Fruit fly (Drosophila melanogaster) whole organism, embryonic: ENCODE measurements around the gene Mlp84B.

Experiments
- B-H1 ChIP-seq: fragments of 200-800 bp; sonication (Bioruptor generic); IDR thresholded peaks from 3 replicates; pipeline ENCODE4 v1.3.6; 2022; ENCODE audit warnings: missing biosample characterization, missing genetic modification characterization
- B-H2 ChIP-seq: fragments of 200-800 bp; sonication (Bioruptor generic); optimal IDR thresholded peaks from 2 replicates; lab custom pipeline; 2018; ENCODE audit warnings: missing biosample characterization, mild to moderate bottlenecking, missing genetic modification characterization
- C15 ChIP-seq: fragments of 200-800 bp; sonication (Bioruptor generic); IDR thresholded peaks from 3 replicates; pipeline ENCODE4 v1.3.6; 2022; ENCODE audit warnings: missing biosample characterization, missing genetic modification characterization
- CG10209 ChIP-seq: fragments of 200-800 bp; sonication (Bioruptor generic); optimal IDR thresholded peaks from 3 replicates; lab custom pipeline; 2017; ENCODE audit warnings: missing biosample characterization, mild to moderate bottlenecking, missing genetic modification characterization, missing genetic modification reagents
- CG10979 ChIP-seq: fragments of 200-800 bp; sonication (Bioruptor generic); optimal IDR thresholded peaks from 2 replicates; lab custom pipeline; 2018; ENCODE audit warnings: missing biosample characterization, mild to moderate bottlenecking, missing genetic modification characterization, moderate library complexity
- CG12391 ChIP-seq: fragments of 200-800 bp; sonication (Bioruptor generic); optimal IDR thresholded peaks from 3 replicates; lab custom pipeline; 2018; ENCODE audit warnings: missing biosample characterization, mild to moderate bottlenecking, missing genetic modification characterization, moderate library complexity
- CG12942 ChIP-seq: fragments of 200-800 bp; sonication (Bioruptor generic); optimal IDR thresholded peaks from 3 replicates; lab custom pipeline; 2016; ENCODE audit warnings: missing biosample characterization, missing genetic modification characterization
- CG13296 ChIP-seq: fragments of 200-800 bp; sonication (Bioruptor generic); optimal IDR thresholded peaks from 3 replicates; lab custom pipeline; 2018; ENCODE audit warnings: missing biosample characterization, mild to moderate bottlenecking, missing genetic modification characterization
- CG15269 ChIP-seq: fragments of 200-800 bp; sonication (Bioruptor generic); optimal IDR thresholded peaks from 2 replicates; lab custom pipeline; 2018; ENCODE audit warnings: missing biosample characterization, mild to moderate bottlenecking, missing genetic modification characterization, moderate library complexity
- CG1529 ChIP-seq: fragments of 200-800 bp; sonication (Bioruptor generic); optimal IDR thresholded peaks from 3 replicates; lab custom pipeline; 2018; ENCODE audit warnings: missing biosample characterization, missing genetic modification characterization
- CG16779 ChIP-seq: fragments of 200-800 bp; sonication (Bioruptor generic); IDR thresholded peaks from 2 replicates; pipeline ENCODE4 v1.3.6; 2022; ENCODE audit warnings: missing biosample characterization, missing genetic modification characterization
- CG16815 ChIP-seq: fragments of 200-800 bp; sonication (Bioruptor generic); optimal IDR thresholded peaks from 3 replicates; lab custom pipeline; 2017; ENCODE audit warnings: missing biosample characterization, mild to moderate bottlenecking, missing genetic modification characterization
- CG18764 ChIP-seq: fragments of 200-800 bp; sonication (Bioruptor generic); optimal IDR thresholded peaks from 3 replicates; lab custom pipeline; 2016; ENCODE audit warnings: missing biosample characterization, missing genetic modification characterization
- CG3407 ChIP-seq: fragments of 200-800 bp; sonication (Bioruptor generic); optimal IDR thresholded peaks from 2 replicates; lab custom pipeline; 2018; ENCODE audit warnings: missing biosample characterization, mild to moderate bottlenecking, missing genetic modification characterization
- CG4820 ChIP-seq: fragments of 200-800 bp; sonication (Bioruptor generic); optimal IDR thresholded peaks from 3 replicates; lab custom pipeline; 2016; ENCODE audit warnings: missing biosample characterization, missing genetic modification characterization
- CG5245 ChIP-seq: fragments of 200-800 bp; sonication (Bioruptor generic); optimal IDR thresholded peaks from 3 replicates; lab custom pipeline; 2016; ENCODE audit warnings: missing biosample characterization, missing genetic modification characterization
- CG6654 ChIP-seq: fragments of 200-800 bp; sonication (Bioruptor generic); optimal IDR thresholded peaks from 2 replicates; lab custom pipeline; 2017; ENCODE audit warnings: missing biosample characterization, mild to moderate bottlenecking, missing genetic modification characterization
- CG6854 ChIP-seq: fragments of 200-800 bp; sonication (Bioruptor generic); optimal IDR thresholded peaks from 3 replicates; lab custom pipeline; 2017; ENCODE audit warnings: missing biosample characterization, mild to moderate bottlenecking, missing genetic modification characterization
- CG7271 ChIP-seq: fragments of 200-800 bp; sonication (Bioruptor generic); optimal IDR thresholded peaks from 2 replicates; lab custom pipeline; 2018; ENCODE audit warnings: missing biosample characterization, mild to moderate bottlenecking, missing genetic modification characterization, moderate library complexity
- CG8359 ChIP-seq: fragments of 200-800 bp; sonication (Bioruptor generic); optimal IDR thresholded peaks from 2 replicates; lab custom pipeline; 2017; ENCODE audit warnings: missing biosample characterization, mild to moderate bottlenecking, missing genetic modification characterization, borderline replicate concordance
- CG8478 ChIP-seq: fragments of >200 bp; optimal IDR thresholded peaks from 2 replicates; lab custom pipeline; 2018
- CG8765 ChIP-seq: fragments of 200-800 bp; sonication (Bioruptor generic); IDR thresholded peaks from 2 replicates; pipeline ENCODE4 v1.3.6; 2022; ENCODE audit warnings: missing biosample characterization, missing genetic modification characterization
- CTCF ChIP-seq: fragments of 200-800 bp; sonication (Bioruptor generic); optimal IDR thresholded peaks from 2 replicates; lab custom pipeline; 2017; ENCODE audit warnings: missing biosample characterization, mild to moderate bottlenecking, missing genetic modification characterization, moderate library complexity
- CrebB ChIP-seq: fragments of 200-800 bp; sonication (Bioruptor generic); optimal IDR thresholded peaks from 3 replicates; lab custom pipeline; 2018; ENCODE audit warnings: missing biosample characterization, mild to moderate bottlenecking, missing genetic modification characterization
- Deaf1 ChIP-seq: fragments of 200-800 bp; optimal IDR thresholded peaks from 3 replicates; lab custom pipeline; 2019; ENCODE audit warnings: missing biosample characterization, mild to moderate bottlenecking, missing genetic modification characterization, moderate library complexity
- Dll ChIP-seq: fragments of 200-800 bp; sonication (Bioruptor generic); IDR thresholded peaks from 4 replicates; pipeline ENCODE4 v1.3.6; 2022; ENCODE audit warnings: missing biosample characterization, missing genetic modification characterization; ENCODE audit not compliant: partially characterized antibody
- Doc3 ChIP-seq: fragments of 200-800 bp; sonication (Bioruptor generic); IDR thresholded peaks from 3 replicates; pipeline ENCODE4 v1.3.6; 2022; ENCODE audit warnings: missing biosample characterization, missing genetic modification characterization; ENCODE audit not compliant: partially characterized antibody
- HLH3B ChIP-seq: fragments of 200-800 bp; sonication (Bioruptor generic); IDR thresholded peaks from 2 replicates; pipeline ENCODE4 v1.3.6; 2022; ENCODE audit warnings: missing biosample characterization, missing genetic modification characterization
- HmgZ ChIP-seq: fragments of 200-800 bp; sonication (Bioruptor generic); optimal IDR thresholded peaks from 2 replicates; lab custom pipeline; 2018; ENCODE audit warnings: missing biosample characterization, mild to moderate bottlenecking, missing genetic modification characterization
- Hmx ChIP-seq: fragments of 200-800 bp; sonication (Bioruptor generic); optimal IDR thresholded peaks from 2 replicates; lab custom pipeline; 2016; ENCODE audit warnings: missing biosample characterization, missing genetic modification characterization
- MBD-R2 ChIP-seq: fragments of 200-800 bp; sonication (Bioruptor generic); IDR thresholded peaks from 2 replicates; pipeline ENCODE4 v1.3.6; 2022; ENCODE audit warnings: missing biosample characterization, missing genetic modification characterization
- Myb ChIP-seq: fragments of 200-800 bp; sonication (Bioruptor generic); optimal IDR thresholded peaks from 2 replicates; lab custom pipeline; 2016; ENCODE audit warnings: missing biosample characterization, missing genetic modification characterization
- NFAT ChIP-seq: fragments of 200-800 bp; sonication (Bioruptor generic); IDR thresholded peaks from 2 replicates; pipeline ENCODE4 v1.3.6; 2022; ENCODE audit warnings: missing biosample characterization, missing genetic modification characterization
- Oli ChIP-seq: fragments of 200-800 bp; sonication (Bioruptor generic); optimal IDR thresholded peaks from 2 replicates; lab custom pipeline; 2018; ENCODE audit warnings: missing biosample characterization, mild to moderate bottlenecking, missing genetic modification characterization, moderate library complexity
- Scr ChIP-seq: fragments of 200-800 bp; sonication (Bioruptor generic); IDR thresholded peaks from 2 replicates; pipeline ENCODE4 v1.3.6; 2022; ENCODE audit warnings: missing biosample characterization, missing genetic modification characterization; ENCODE audit not compliant: partially characterized antibody
- Usf ChIP-seq: fragments of 200-800 bp; sonication (Bioruptor generic); optimal IDR thresholded peaks from 2 replicates; lab custom pipeline; 2017; ENCODE audit warnings: missing genotype, missing biosample characterization, missing genetic modification characterization
- ac ChIP-seq: fragments of 200-800 bp; sonication (Bioruptor generic); optimal IDR thresholded peaks from 3 replicates; lab custom pipeline; 2017; ENCODE audit warnings: missing biosample characterization, mild to moderate bottlenecking, missing genetic modification characterization
- ase ChIP-seq: fragments of 200-800 bp; sonication (Bioruptor generic); IDR thresholded peaks from 3 replicates; pipeline ENCODE4 v1.3.6; 2022; ENCODE audit warnings: missing biosample characterization, missing genetic modification characterization
- ash1 ChIP-seq: fragments of 200-800 bp; sonication (Bioruptor generic); optimal IDR thresholded peaks from 2 replicates; lab custom pipeline; 2018; ENCODE audit warnings: missing biosample characterization, mild to moderate bottlenecking, missing genetic modification characterization
- gfzf ChIP-seq: fragments of 200-800 bp; sonication (Bioruptor generic); optimal IDR thresholded peaks from 2 replicates; lab custom pipeline; 2016; ENCODE audit warnings: missing biosample characterization, mild to moderate bottlenecking, missing genetic modification characterization, moderate library complexity
- hb ChIP-seq: fragments of 200-800 bp; sonication (Bioruptor generic); IDR thresholded peaks from 3 replicates; pipeline ENCODE4 v1.3.6; 2022; ENCODE audit warnings: missing biosample characterization, missing genetic modification characterization; ENCODE audit not compliant: partially characterized antibody
- ind ChIP-seq: fragments of 200-800 bp; sonication (Bioruptor generic); optimal IDR thresholded peaks from 3 replicates; lab custom pipeline; 2016; ENCODE audit warnings: missing biosample characterization, missing genetic modification characterization
- insv ChIP-seq, 2 experiments: fragments of 200-800 bp; sonication (Bioruptor generic); optimal IDR thresholded peaks; 3 replicates each; lab custom pipeline; 2016 to 2018; ENCODE audit warnings: missing biosample characterization in 2 of 2, missing genetic modification characterization in 2 of 2
- knrl ChIP-seq: fragments of 200-800 bp; sonication (Bioruptor generic); IDR thresholded peaks from 3 replicates; pipeline ENCODE4 v1.3.6; 2022; ENCODE audit warnings: missing biosample characterization, missing genetic modification characterization; ENCODE audit not compliant: partially characterized antibody
- lilli ChIP-seq: fragments of 200-800 bp; sonication (Bioruptor generic); optimal IDR thresholded peaks from 3 replicates; lab custom pipeline; 2016; ENCODE audit warnings: missing biosample characterization, missing genetic modification characterization
- nmo ChIP-seq: fragments of 200-800 bp; sonication (Bioruptor generic); optimal IDR thresholded peaks from 2 replicates; lab custom pipeline; 2018; ENCODE audit warnings: missing biosample characterization, mild to moderate bottlenecking, missing genetic modification characterization, moderate library complexity
- nom ChIP-seq: fragments of 200-800 bp; sonication (Bioruptor generic); optimal IDR thresholded peaks from 2 replicates; lab custom pipeline; 2017; ENCODE audit warnings: missing biosample characterization, missing genetic modification characterization, mild to moderate bottlenecking, moderate library complexity, missing genetic modification reagents
- oc ChIP-seq: fragments of 200-800 bp; sonication (Bioruptor generic); optimal IDR thresholded peaks from 2 replicates; lab custom pipeline; 2018; ENCODE audit warnings: missing biosample characterization, mild to moderate bottlenecking, missing genetic modification characterization, moderate library complexity
- tio ChIP-seq: fragments of 200-800 bp; sonication (Bioruptor generic); optimal IDR thresholded peaks from 2 replicates; lab custom pipeline; 2017; ENCODE audit warnings: missing biosample characterization, missing genetic modification characterization, inconsistent platforms
- trem ChIP-seq: fragments of 200-800 bp; optimal IDR thresholded peaks from 3 replicates; lab custom pipeline; 2019; ENCODE audit warnings: missing biosample characterization, mild to moderate bottlenecking, missing genetic modification characterization, moderate library complexity
- vnd ChIP-seq: fragments of 200-800 bp; sonication (Bioruptor generic); IDR thresholded peaks from 3 replicates; pipeline ENCODE4 v1.3.6; 2022; ENCODE audit warnings: missing biosample characterization, missing genetic modification characterization; ENCODE audit not compliant: partially characterized antibody

Gene Mlp84B

dm6 chr3R:7091904-7092303, 25.6 kb downstream of the Mlp84B start (continued):
- TF ChIP-seq NFAT (GFP tag; lab: Robert Waterston, UW) (no peak), CG16779 (no peak), Scr (GFP tag; lab: Robert Waterston, UW) (peak; percentile 62), CG3407 (no peak), CG8478 (lab: Kevin White, UChicago) (no peak), CG16815 (no peak), nom (GFP tag; lab: Kevin White, UChicago) (no peak), CG7271 (tag; lab: Kevin White, UChicago) (no peak), B-H1 (GFP tag; lab: Robert Waterston, UW) (no peak), hb (GFP tag; lab: Robert Waterston, UW) (peak; percentile 70; the same call in 2 of the 3 replicates), tio (GFP tag; lab: Kevin White, UChicago) (no peak), vnd (GFP tag; lab: Robert Waterston, UW) (peak; percentile 59), ase (GFP tag; lab: Robert Waterston, UW) (no peak), ac (GFP tag; lab: Kevin White, UChicago) (no peak), Deaf1 (no peak), Myb (GFP tag; lab: Kevin White, UChicago) (peak; percentile 61), Dll (GFP tag; lab: Robert Waterston, UW) (peak; percentile 75), CG8359 (GFP tag; lab: Kevin White, UChicago) (no peak), Usf (no peak), gfzf (GFP tag; lab: Kevin White, UChicago) (peak; percentile 39), CG12391 (tag; lab: Kevin White, UChicago) (peak; percentile 57), lilli (GFP tag; lab: Kevin White, UChicago) (peak; percentile 59), CG8765 (GFP tag; lab: Robert Waterston, UW) (no peak), Oli (tag; lab: Kevin White, UChicago) (no peak), CrebB (tag; lab: Kevin White, UChicago) (no peak), CG5245 (GFP tag; lab: Kevin White, UChicago) (no peak), HmgZ (peak; percentile 52), knrl (peak; percentile 70; the same call in 2 of the 3 replicates), CG1529 (GFP tag; lab: Kevin White, UChicago) (peak; percentile 12), B-H2 (GFP tag; lab: Kevin White, UChicago) (peak; percentile 46), CG15269 (no peak), insv (GFP tag; optimal IDR thresholded peaks at IDR 0.05; lab: Kevin White, UChicago) (peak in 1 of 2 experiments; percentile 31), ind (GFP tag; lab: Kevin White, UChicago) (no peak), trem (tag; lab: Kevin White, UChicago) (peak; percentile 97), CG6854 (GFP tag; lab: Kevin White, UChicago) (no peak), CG18764 (GFP tag; lab: Kevin White, UChicago) (no peak), Hmx (no peak), MBD-R2 (peak; percentile 38; the same call in 1 of the 2 replicates), CG10979 (no peak), CG13296 (GFP tag; lab: Kevin White, UChicago) (peak; percentile 21), CG10209 (GFP tag; lab: Kevin White, UChicago) (no peak), C15 (GFP tag; lab: Robert Waterston, UW) (no peak), CTCF (GFP tag; lab: Kevin White, UChicago) (peak; percentile 75), oc (no peak), CG4820 (GFP tag; lab: Kevin White, UChicago) (no peak), HLH3B (GFP tag; lab: Robert Waterston, UW) (no peak), CG6654 (GFP tag; lab: Kevin White, UChicago) (no peak), nmo (GFP tag; lab: Kevin White, UChicago) (peak; percentile 54), CG12942 (GFP tag; lab: Kevin White, UChicago) (no peak), Doc3 (GFP tag; lab: Robert Waterston, UW) (peak; percentile 71; the same call in 2 of the 3 replicates), ash1 (peak; percentile 17)
